Fruit fly (Drosophila melanogaster): ENCODE measurements around the gene Ag5r2.

Gene Ag5r2

DNA sequence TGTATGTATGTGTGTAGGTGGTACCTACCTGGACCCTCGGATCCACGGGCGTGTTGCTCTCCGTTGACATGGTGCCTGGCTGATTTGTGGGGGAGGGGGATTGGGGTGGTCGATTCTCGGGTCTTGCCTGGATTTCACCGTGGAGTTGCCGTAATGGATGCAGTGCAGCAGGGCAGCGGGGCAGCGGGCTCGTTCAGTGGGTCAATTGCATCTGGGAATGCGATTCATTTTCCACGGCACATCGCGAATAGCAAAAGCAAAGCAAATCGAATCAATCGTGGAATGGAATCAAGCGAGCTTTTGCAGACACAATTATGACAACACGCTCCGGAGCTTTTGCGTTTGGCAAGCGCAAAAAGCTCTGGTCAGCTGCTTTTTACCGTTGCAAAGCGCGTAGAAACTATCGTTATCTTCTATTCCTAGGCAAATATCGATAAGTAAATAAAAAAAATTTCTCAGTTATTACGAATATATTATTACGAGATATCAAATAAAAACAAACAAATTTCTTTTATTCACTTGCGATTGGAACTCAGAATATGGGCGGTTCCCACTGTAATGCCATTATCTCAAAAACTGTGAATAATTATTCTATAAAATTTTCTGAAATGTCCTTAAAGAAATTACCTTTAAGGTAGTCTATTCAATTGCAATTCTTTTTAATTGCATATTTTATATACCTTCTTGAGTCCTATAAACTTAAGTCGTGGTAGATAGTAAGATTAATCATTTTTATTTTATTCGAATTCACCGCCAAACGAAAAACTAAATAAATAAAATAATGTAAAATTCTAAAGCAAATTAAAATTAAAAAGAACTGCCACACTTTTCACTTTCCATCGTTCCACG is 48.1 kb upstream of the Ag5r2 start, which contains the start of gene CG14408 (continued):
- TF ChIP-seq mld (GFP tag; IDR thresholded peaks at IDR 0.05; ENCODE audit: partially characterized antibody) (no peak), pb (GFP tag; optimal IDR thresholded peaks at IDR 0.05) (no peak), Opbp (GFP tag; IDR thresholded peaks at IDR 0.05; ENCODE audit: partially characterized antibody) (0 out of 3 replicates have a peak, but pooled peaks have one; percentile 31), caup (GFP tag; optimal IDR thresholded peaks at IDR 0.05; ENCODE audit: severe bottlenecking) (no peak), CG2712 (tag; optimal IDR thresholded peaks at IDR 0.05) (peak; percentile 20), sens (GFP tag) (peak; percentile 55), toy (GFP tag; IDR thresholded peaks at IDR 0.05) (no peak), unc-4 (GFP tag; IDR thresholded peaks at IDR 0.05; ENCODE audit: partially characterized antibody) (peak; percentile 66), Dbx (GFP tag; IDR thresholded peaks at IDR 0.05) (no peak), sna (GFP tag; IDR thresholded peaks at IDR 0.05; ENCODE audit: partially characterized antibody) (peak; percentile 54), CG31441 (GFP tag; IDR thresholded peaks at IDR 0.05) (0 out of 2 replicates have a peak, but pooled peaks have one; percentile 46), CG9215 (GFP tag; IDR thresholded peaks at IDR 0.05) (no peak), CG6813 (GFP tag; optimal IDR thresholded peaks at IDR 0.05) (no peak), CG13123 (GFP tag; optimal IDR thresholded peaks at IDR 0.05) (no peak), CG14965 (GFP tag; optimal IDR thresholded peaks at IDR 0.05; ENCODE audit: borderline replicate concordance) (no peak), CG7271 (tag; optimal IDR thresholded peaks at IDR 0.05) (no peak), CG17328 (GFP tag; IDR thresholded peaks at IDR 0.05) (no peak), Hr3 (GFP tag; optimal IDR thresholded peaks at IDR 0.05) (no peak), CG8765 (GFP tag; IDR thresholded peaks at IDR 0.05) (no peak), Jarid2 (GFP tag; optimal IDR thresholded peaks at IDR 0.05) (no peak), CG6272 (GFP tag; IDR thresholded peaks at IDR 0.05) (peak; percentile 14; the same call in 1 of the 2 replicates), Vsx1 (GFP tag; optimal IDR thresholded peaks at IDR 0.05) (no peak), CG9609 (GFP tag; optimal IDR thresholded peaks at IDR 0.05) (no peak), Ptx1 (GFP tag; IDR thresholded peaks at IDR 0.05) (no peak), zfh2 (GFP tag; optimal IDR thresholded peaks at IDR 0.05) (no peak), fru (optimal IDR thresholded peaks at IDR 0.05) (no peak), gfzf (GFP tag; optimal IDR thresholded peaks at IDR 0.05) (no peak), CG11695 (GFP tag; IDR thresholded peaks at IDR 0.05) (no peak), CG17568 (GFP tag; optimal IDR thresholded peaks at IDR 0.05) (no peak), kay (GFP tag; optimal IDR thresholded peaks at IDR 0.05) (peak; percentile 91), ttk (GFP tag; IDR thresholded peaks at IDR 0.05) (no peak), gem (tag; optimal IDR thresholded peaks at IDR 0.05) (peak; percentile 50), gcm2 (GFP tag; optimal IDR thresholded peaks at IDR 0.05) (no peak), sqz (GFP tag; optimal IDR thresholded peaks at IDR 0.05) (peak; percentile 4), CkIIα-i1 (GFP tag; IDR thresholded peaks at IDR 0.05) (no peak), esg (GFP tag; conservative IDR thresholded peaks at IDR 0.05) (no peak), BtbVII (GFP tag; optimal IDR thresholded peaks at IDR 0.05) (peak; percentile 20), Myb (GFP tag; optimal IDR thresholded peaks at IDR 0.05) (no peak), CG12659 (GFP tag; optimal IDR thresholded peaks at IDR 0.05) (peak; percentile 71), Nf-YB (GFP tag; optimal IDR thresholded peaks at IDR 0.05) (peak; percentile 3), crp (GFP tag; optimal IDR thresholded peaks at IDR 0.05) (peak in 1 of 2 experiments; percentile 75), mirr (GFP tag; optimal IDR thresholded peaks at IDR 0.05) (no peak), CG43689 (GFP tag; IDR thresholded peaks at IDR 0.05) (no peak), tap (tag; optimal IDR thresholded peaks at IDR 0.05) (no peak), corto (GFP tag; optimal IDR thresholded peaks at IDR 0.05) (no peak), Nf-YC (tag; optimal IDR thresholded peaks at IDR 0.05) (peak; percentile 7), CG14014 (GFP tag; IDR thresholded peaks at IDR 0.05) (no peak), CG8290 (GFP tag; optimal IDR thresholded peaks at IDR 0.05) (no peak), CG8290 (tag; optimal IDR thresholded peaks at IDR 0.05) (peak in 1 of 2 experiments; percentile 2), al (GFP tag; IDR thresholded peaks at IDR 0.05) (no peak)
